Worm (Caenorhabditis elegans): ENCODE results near the gene sto-5.

Gene sto-5

ce11 chrX:16871355-16871754 lies 46.1 kb upstream of the sto-5 start (continued):
- peak; percentile 75 for TF ChIP-seq lin-14 (GFP tag; optimal IDR thresholded peaks at IDR 0.05)
- TF ChIP-seq tbx-2 (tag; optimal IDR thresholded peaks at IDR 0.05), result peak; percentile 48
- TF ChIP-seq Y116A8C.19 (tag; optimal IDR thresholded peaks at IDR 0.05; ENCODE audit: borderline replicate concordance), result no peak
- TF ChIP-seq C16A3.4 (tag; optimal IDR thresholded peaks at IDR 0.05), result no peak
- no peak for TF ChIP-seq ces-1 (GFP tag; optimal IDR thresholded peaks at IDR 0.05)
- no peak for TF ChIP-seq mep-1 (tag; optimal IDR thresholded peaks at IDR 0.05)
- no peak for TF ChIP-seq efl-3 (GFP tag; optimal IDR thresholded peaks at IDR 0.05)
- no peak for TF ChIP-seq tlp-1 (tag; optimal IDR thresholded peaks at IDR 0.05)
- no peak for TF ChIP-seq unc-62 (GFP tag; optimal IDR thresholded peaks at IDR 0.05)
- TF ChIP-seq nhr-20 (tag; optimal IDR thresholded peaks at IDR 0.05), result peak; percentile 72
- TF ChIP-seq nhr-47 (tag; optimal IDR thresholded peaks at IDR 0.05), result peak; percentile 4
- TF ChIP-seq unc-130 (tag; optimal IDR thresholded peaks at IDR 0.05), result no peak
- TF ChIP-seq lir-3 (tag; optimal IDR thresholded peaks at IDR 0.05; ENCODE audit: poor library complexity), result no peak
- TF ChIP-seq unc-30 (tag; optimal IDR thresholded peaks at IDR 0.05), result no peak
- no peak for TF ChIP-seq egl-27 (tag; optimal IDR thresholded peaks at IDR 0.05)
- no peak for TF ChIP-seq ztf-11 (tag; optimal IDR thresholded peaks at IDR 0.05)
- TF ChIP-seq ceh-82 (tag; optimal IDR thresholded peaks at IDR 0.05), result no peak
- no peak for TF ChIP-seq nhr-76 (tag; optimal IDR thresholded peaks at IDR 0.05)
- peak in 1 of 2 experiments; percentile 36 for TF ChIP-seq mdl-1 (tag; optimal IDR thresholded peaks at IDR 0.05)
- no peak for TF ChIP-seq xbp-1 (tag; optimal IDR thresholded peaks at IDR 0.05)
- no peak for TF ChIP-seq sup-37 (GFP tag; optimal IDR thresholded peaks at IDR 0.05)
- TF ChIP-seq ceh-88 (GFP tag; IDR thresholded peaks at IDR 0.05), result no peak
- TF ChIP-seq ztf-4 (tag; optimal IDR thresholded peaks at IDR 0.05), result no peak
- TF ChIP-seq C34B4.2 (tag; optimal IDR thresholded peaks at IDR 0.05), result no peak
- TF ChIP-seq lin-13 (GFP tag; optimal IDR thresholded peaks at IDR 0.05), result no peak
- no peak for TF ChIP-seq jun-1 (tag; optimal IDR thresholded peaks at IDR 0.05)
- no peak for TF ChIP-seq fkh-8 (tag; optimal IDR thresholded peaks at IDR 0.05)
- no peak for TF ChIP-seq mef-2 (tag; optimal IDR thresholded peaks at IDR 0.05)
- no peak for TF ChIP-seq unc-86 (tag; optimal IDR thresholded peaks at IDR 0.05)
- no peak for TF ChIP-seq ceh-8 (GFP tag; optimal IDR thresholded peaks at IDR 0.05)
- peak; percentile 66 for TF ChIP-seq nhr-71 (tag; optimal IDR thresholded peaks at IDR 0.05)
- TF ChIP-seq blmp-1 (tag; optimal IDR thresholded peaks at IDR 0.05), result peak; percentile 95
- peak; percentile 43 for TF ChIP-seq snu-23 (GFP tag; optimal IDR thresholded peaks at IDR 0.05)
- peak in 2 of 6 experiments; percentile 59 to 64 for TF ChIP-seq elt-3 (tag; optimal IDR thresholded peaks at IDR 0.05)
- no peak for TF ChIP-seq nhr-28 (tag; optimal IDR thresholded peaks at IDR 0.05)
- no peak for TF ChIP-seq aha-1 (tag; optimal IDR thresholded peaks at IDR 0.05)
- TF ChIP-seq nhr-77 (tag; optimal IDR thresholded peaks at IDR 0.05), result no peak
- TF ChIP-seq pax-3 (tag; optimal IDR thresholded peaks at IDR 0.05), result no peak
- TF ChIP-seq zip-4 (GFP tag; optimal IDR thresholded peaks at IDR 0.05), result no peak
- no peak for TF ChIP-seq lin-15B (tag; optimal IDR thresholded peaks at IDR 0.05)
- no peak for TF ChIP-seq hpl-2 (GFP tag; optimal IDR thresholded peaks at IDR 0.05)
- no peak for TF ChIP-seq nhr-12 (tag; optimal IDR thresholded peaks at IDR 0.05)
- no peak for TF ChIP-seq rnt-1 (tag; optimal IDR thresholded peaks at IDR 0.05)
- no peak for TF ChIP-seq aly-2 (tag; optimal IDR thresholded peaks at IDR 0.05)
- no peak for TF ChIP-seq C04F5.9 (tag; optimal IDR thresholded peaks at IDR 0.05)
- TF ChIP-seq ama-1 (optimal IDR thresholded peaks at IDR 0.05), result no peak
- no peak for TF ChIP-seq pqm-1 (tag; optimal IDR thresholded peaks at IDR 0.05)
- no peak for TF ChIP-seq ceh-90 (tag; optimal IDR thresholded peaks at IDR 0.05)
- no peak for TF ChIP-seq unc-98 (GFP tag; IDR thresholded peaks at IDR 0.05)
